Fruit fly (Drosophila melanogaster) whole organism, adult: Measurements from ENCODE around the gene eIF3l.

Experiments used
- CG11617 ChIP-seq: fragments of 200-800 bp; sonication (Bioruptor generic); optimal IDR thresholded peaks from 2 replicates; lab custom pipeline; 2017; ENCODE audit warnings: mild to moderate bottlenecking, missing biosample characterization, missing genetic modification reagents, missing genetic modification characterization
- CG12768 ChIP-seq: fragments of 200-800 bp; sonication (Bioruptor generic); optimal IDR thresholded peaks from 2 replicates; lab custom pipeline; 2017; ENCODE audit warnings: missing biosample characterization, missing genetic modification characterization, mild to moderate bottlenecking, moderate library complexity, missing genetic modification reagents
- CG14711 ChIP-seq: fragments of 200-800 bp; sonication (Bioruptor generic); optimal IDR thresholded peaks from 2 replicates; lab custom pipeline; 2018; ENCODE audit warnings: missing biosample characterization, mild to moderate bottlenecking, missing genetic modification characterization, moderate library complexity
- CG1620 ChIP-seq: fragments of 200-800 bp; sonication (Bioruptor generic); optimal IDR thresholded peaks from 2 replicates; lab custom pipeline; 2016; ENCODE audit warnings: missing biosample characterization, missing genetic modification characterization
- CG33017 ChIP-seq: fragments of 200-800 bp; sonication (Bioruptor generic); optimal IDR thresholded peaks from 2 replicates; lab custom pipeline; 2018; ENCODE audit warnings: missing biosample characterization, mild to moderate bottlenecking, missing genetic modification characterization, moderate library complexity
- CG5204 ChIP-seq: fragments of 200-800 bp; sonication (Bioruptor generic); optimal IDR thresholded peaks from 2 replicates; lab custom pipeline; 2016; ENCODE audit warnings: missing biosample characterization, missing genetic modification characterization
- CG7045 ChIP-seq: fragments of 200-800 bp; sonication (Bioruptor generic); optimal IDR thresholded peaks from 2 replicates; lab custom pipeline; 2017; ENCODE audit warnings: missing biosample characterization, mild to moderate bottlenecking, missing genetic modification characterization
- CG7101 ChIP-seq: fragments of 200-800 bp; sonication (Bioruptor generic); optimal IDR thresholded peaks from 2 replicates; lab custom pipeline; 2018; ENCODE audit warnings: missing biosample characterization, mild to moderate bottlenecking, missing genetic modification characterization, moderate library complexity
- Clk ChIP-seq: fragments of 200-800 bp; sonication (Bioruptor generic); optimal IDR thresholded peaks from 2 replicates; lab custom pipeline; 2017; ENCODE audit warnings: missing biosample characterization, missing genetic modification characterization
- Crg-1 ChIP-seq: fragments of 200-800 bp; sonication (Bioruptor generic); optimal IDR thresholded peaks from 2 replicates; lab custom pipeline; 2016; ENCODE audit warnings: missing biosample characterization, missing genetic modification characterization
- Hr96 ChIP-seq: fragments of 200-800 bp; sonication (Bioruptor generic); optimal IDR thresholded peaks from 2 replicates; lab custom pipeline; 2016; ENCODE audit warnings: missing biosample characterization, missing genetic modification characterization
- Mnt ChIP-seq: fragments of 200-800 bp; sonication (Bioruptor generic); optimal IDR thresholded peaks from 2 replicates; lab custom pipeline; 2016; ENCODE audit warnings: missing biosample characterization, mild to moderate bottlenecking, missing genetic modification characterization
- bab1 ChIP-seq: fragments of 200-800 bp; sonication (Bioruptor generic); optimal IDR thresholded peaks from 3 replicates; lab custom pipeline; 2019; ENCODE audit warnings: missing biosample characterization, mild to moderate bottlenecking, missing genetic modification characterization, moderate library complexity
- cic ChIP-seq: fragments of 200-800 bp; sonication (Bioruptor generic); optimal IDR thresholded peaks from 2 replicates; lab custom pipeline; 2017; ENCODE audit warnings: missing biosample characterization, mild to moderate bottlenecking, missing genetic modification characterization, moderate library complexity
- cnc ChIP-seq, 2 experiments: fragments of >200 bp; optimal IDR thresholded peaks; 2 replicates each; lab custom pipeline; 2017
- kay ChIP-seq: fragments of 200-800 bp; sonication (Bioruptor generic); peaks from one replicate; lab custom pipeline; 2016; ENCODE audit warnings: missing biosample characterization, missing genetic modification characterization, borderline replicate concordance
- ovo ChIP-seq: fragments of 200-800 bp; sonication (Bioruptor generic); optimal IDR thresholded peaks from 2 replicates; lab custom pipeline; 2016; ENCODE audit warnings: missing biosample characterization, missing genetic modification characterization
- pad ChIP-seq: fragments of 200-800 bp; sonication (Bioruptor generic); optimal IDR thresholded peaks from 3 replicates; lab custom pipeline; 2017; ENCODE audit warnings: missing biosample characterization, missing genetic modification characterization, mild to moderate bottlenecking, moderate library complexity, missing genetic modification reagents
- tj ChIP-seq: fragments of 200-800 bp; sonication (Bioruptor generic); optimal IDR thresholded peaks from 3 replicates; lab custom pipeline; 2017; ENCODE audit warnings: missing biosample characterization, mild to moderate bottlenecking, missing genetic modification characterization, moderate library complexity
- toe ChIP-seq: fragments of 200-800 bp; sonication (Bioruptor generic); optimal IDR thresholded peaks from 2 replicates; lab custom pipeline; 2016; ENCODE audit warnings: missing biosample characterization, missing genetic modification characterization

eIF3l gene

dm6 chr3L:12145709-12146694, at the start of gene eIF3l, which contains the start of gene Nrx-IV:
eIF3l (minus strand) TSS chr3L:12146097.
Nrx-IV (plus strand) TSS chr3L:12146519.
- no peak for TF ChIP-seq bab1 (GFP tag; lab: Kevin White, UChicago)
- no peak for TF ChIP-seq CG33017 (tag; lab: Kevin White, UChicago)
- TF ChIP-seq Crg-1: no peak
- no peak for TF ChIP-seq Mnt (GFP tag; lab: Kevin White, UChicago)
- no peak for TF ChIP-seq ovo
- TF ChIP-seq cnc (optimal IDR thresholded peaks at IDR 0.05; lab: Kevin White, UChicago): no peak
- TF ChIP-seq kay (GFP tag; lab: Kevin White, UChicago): no peak
- no peak for TF ChIP-seq CG5204 (GFP tag; lab: Kevin White, UChicago)
- TF ChIP-seq cic: no peak
- TF ChIP-seq CG12768 (GFP tag; lab: Kevin White, UChicago): no peak
- TF ChIP-seq tj (GFP tag; lab: Kevin White, UChicago): no peak
- no peak for TF ChIP-seq CG14711
- TF ChIP-seq CG1620: no peak
- no peak for TF ChIP-seq CG7045 (GFP tag; lab: Kevin White, UChicago)
- no peak for TF ChIP-seq pad (GFP tag; lab: Kevin White, UChicago)
- TF ChIP-seq Clk (GFP tag; lab: Kevin White, UChicago): no peak
- no peak for TF ChIP-seq toe (GFP tag; lab: Kevin White, UChicago)
- no peak for TF ChIP-seq Hr96 (GFP tag; lab: Kevin White, UChicago)
- TF ChIP-seq CG11617: no peak
- TF ChIP-seq CG7101 (tag; lab: Kevin White, UChicago): no peak

- TF ChIP-seq CG5204 (GFP tag; lab: Kevin White, UChicago): no peak
- peak; percentile 62 for TF ChIP-seq kay (GFP tag; lab: Kevin White, UChicago)
- no peak for TF ChIP-seq cnc (optimal IDR thresholded peaks at IDR 0.05; lab: Kevin White, UChicago)
- TF ChIP-seq bab1 (GFP tag; lab: Kevin White, UChicago): peak; percentile 49
Measured at dm6 chr3L:12193485-12193884, 47.6 kb upstream of the eIF3l start, which contains the start of gene thoc6. thoc6 (minus strand) TSS chr3L:12193688.

dm6 chr3L:12190433-12190832, 44.5 kb upstream of the eIF3l start, which contains the start of gene Est-P:
Est-P (plus strand) TSS chr3L:12190733.
- TF ChIP-seq CG1620 (no peak), ovo (no peak), pad (GFP tag; lab: Kevin White, UChicago) (no peak), tj (GFP tag; lab: Kevin White, UChicago) (no peak), Crg-1 (no peak), CG7101 (tag; lab: Kevin White, UChicago) (no peak), Clk (GFP tag; lab: Kevin White, UChicago) (no peak), Hr96 (GFP tag; lab: Kevin White, UChicago) (no peak), CG14711 (no peak), cnc (optimal IDR thresholded peaks at IDR 0.05; lab: Kevin White, UChicago) (no peak), kay (GFP tag; lab: Kevin White, UChicago) (no peak), Mnt (GFP tag; lab: Kevin White, UChicago) (no peak)

dm6 chr3L:12188518-12188917, 42.6 kb upstream of the eIF3l start, which contains the start of gene Est-6:
Est-6 (plus strand) TSS chr3L:12188818.
- TF ChIP-seq Mnt (GFP tag; lab: Kevin White, UChicago) (no peak), CG7045 (GFP tag; lab: Kevin White, UChicago) (no peak), kay (GFP tag; lab: Kevin White, UChicago) (peak; percentile 14), CG5204 (GFP tag; lab: Kevin White, UChicago) (no peak), Hr96 (GFP tag; lab: Kevin White, UChicago) (no peak), pad (GFP tag; lab: Kevin White, UChicago) (no peak)

dm6 chr3L:12185336-12185735, 39.4 kb upstream of the eIF3l start:
- no peak for TF ChIP-seq CG33017 (tag; lab: Kevin White, UChicago)
- no peak for TF ChIP-seq pad (GFP tag; lab: Kevin White, UChicago)
- no peak for TF ChIP-seq cnc (optimal IDR thresholded peaks at IDR 0.05; lab: Kevin White, UChicago)
- TF ChIP-seq CG7101 (tag; lab: Kevin White, UChicago): no peak
- no peak for TF ChIP-seq ovo
- TF ChIP-seq tj (GFP tag; lab: Kevin White, UChicago): no peak
- TF ChIP-seq kay (GFP tag; lab: Kevin White, UChicago): no peak
- no peak for TF ChIP-seq Crg-1
- no peak for TF ChIP-seq CG5204 (GFP tag; lab: Kevin White, UChicago)

- TF ChIP-seq pad (GFP tag; lab: Kevin White, UChicago) (peak; percentile 22), cic (peak; percentile 85), tj (GFP tag; lab: Kevin White, UChicago) (no peak)
Measured at dm6 chr3L:12184564-12185034, 38.7 kb upstream of the eIF3l start, which contains the start of gene Miox. Miox (plus strand) TSS chr3L:12184984.
